Worm (Caenorhabditis elegans) whole organism, late embryonic: ENCODE measurements around the gene rdl-1.

Experiments
- T23F11.4 ChIP-seq: fragments of 200-800 bp; sonication (Bioruptor generic); optimal IDR thresholded peaks from 2 replicates; lab custom pipeline; 2018; ENCODE audit warnings: mild to moderate bottlenecking, missing genetic modification characterization, missing compliant biosample characterization
- fkh-10 ChIP-seq: fragments of 150-350 bp; optimal IDR thresholded peaks from 2 replicates; lab custom pipeline; 2014; ENCODE audit warnings: missing biosample characterization, missing genetic modification reagents, missing genetic modification characterization
- hlh-15 ChIP-seq: sonication (generic microtip); optimal IDR thresholded peaks from 2 replicates; lab custom pipeline; 2016; ENCODE audit warnings: missing genetic modification characterization, missing compliant biosample characterization
- nfya-1 ChIP-seq: sonication (generic microtip); optimal IDR thresholded peaks from 2 replicates; lab custom pipeline; 2017; ENCODE audit warnings: missing genetic modification characterization, mild to moderate bottlenecking, missing compliant biosample characterization, antibody characterized with exemption, moderate library complexity
- nhr-11 ChIP-seq: fragments of 150-350 bp; optimal IDR thresholded peaks from 2 replicates; lab custom pipeline; 2014; ENCODE audit warnings: missing biosample characterization, missing genetic modification characterization
- ref-2 ChIP-seq: sonication (generic microtip); optimal IDR thresholded peaks from 2 replicates; lab custom pipeline; 2016; ENCODE audit warnings: missing genetic modification characterization, missing compliant biosample characterization
- tbx-7 ChIP-seq: sonication (generic microtip); optimal IDR thresholded peaks from 2 replicates; lab custom pipeline; 2016; ENCODE audit warnings: missing genotype, missing genetic modification characterization, missing compliant biosample characterization
- unc-3 ChIP-seq, 2 experiments: fragments of 200-800 bp in 1 of 2; sonication (Bioruptor generic) in 1 of 2; sonication (generic microtip) in 1 of 2; conservative IDR thresholded peaks in 1 of 2; optimal IDR thresholded peaks in 1 of 2; 2 replicates each; pipeline versions ENCODE4 v1.3.6 to Lab custom; 2016 to 2022; ENCODE audit warnings: missing compliant biosample characterization in 2 of 2, missing genetic modification characterization in 2 of 2, missing genetic modification reagents in 1 of 2

ce11 chrIV:7757245-7757644 lies 12.8 kb downstream of the rdl-1 start, which contains the start of gene C46A5.4:
- no peak for TF ChIP-seq T23F11.4
- TF ChIP-seq tbx-7 (tag; lab: Kevin White, UChicago): no peak
- TF ChIP-seq ref-2 (tag; lab: Kevin White, UChicago): no peak
- TF ChIP-seq fkh-10 (GFP tag; lab: Kevin White, UChicago): no peak
- TF ChIP-seq hlh-15 (tag; lab: Kevin White, UChicago): no peak
- TF ChIP-seq nfya-1: no peak
- no peak for TF ChIP-seq unc-3 (GFP tag; conservative IDR thresholded peaks at IDR 0.05; lab: Robert Waterston, UW)
- no peak for TF ChIP-seq unc-3 (tag; optimal IDR thresholded peaks at IDR 0.05; lab: Kevin White, UChicago)
- TF ChIP-seq nhr-11: no peak
